Fruit fly (Drosophila melanogaster): ENCODE results near the gene Bre1.

The Bre1 gene

DNA sequence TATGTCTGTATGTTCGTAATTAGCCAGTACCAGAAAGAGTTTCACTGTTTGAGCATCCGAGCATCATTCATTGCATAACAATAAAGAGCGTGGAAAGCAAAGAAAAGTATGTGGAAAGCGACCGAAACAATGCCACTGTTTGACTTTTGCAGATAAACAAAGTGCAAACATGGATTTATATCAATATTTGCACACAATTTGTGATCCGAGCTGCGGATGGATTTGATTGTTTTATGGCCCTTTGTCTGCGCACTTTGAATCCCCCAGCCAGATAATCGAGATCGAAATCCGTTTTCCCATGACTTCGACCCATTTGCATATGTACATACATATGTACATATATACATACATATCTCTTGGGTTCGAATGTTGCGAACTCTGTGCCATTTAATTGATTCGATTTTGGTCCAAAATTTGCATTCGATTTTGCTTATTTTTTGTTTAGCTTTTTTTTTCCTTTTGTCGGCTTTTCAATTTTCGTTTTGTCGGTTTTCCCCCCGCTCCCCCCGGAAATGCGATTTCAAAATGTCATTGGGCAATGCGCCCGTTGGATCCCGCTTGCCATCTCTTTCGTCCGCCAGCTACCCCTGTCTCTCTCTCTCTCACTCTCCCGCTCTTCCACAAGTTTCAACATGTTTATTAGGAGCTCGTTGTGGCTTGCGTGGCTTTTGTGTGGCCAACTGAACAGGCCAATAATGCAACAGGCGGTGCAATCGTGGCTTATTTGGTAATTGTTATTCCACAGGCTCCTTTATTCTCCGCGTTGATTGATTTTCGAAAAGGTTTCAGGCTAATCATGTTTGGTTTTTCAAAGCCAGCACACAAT is 8.5 kb downstream of the Bre1 start:
- TF ChIP-seq HLH54F (GFP tag; optimal IDR thresholded peaks at IDR 0.05) (no peak), CG13775 (GFP tag; optimal IDR thresholded peaks at IDR 0.05) (no peak), ind (GFP tag; optimal IDR thresholded peaks at IDR 0.05) (no peak), CG13123 (GFP tag; optimal IDR thresholded peaks at IDR 0.05) (no peak), org-1 (GFP tag; optimal IDR thresholded peaks at IDR 0.05) (peak; percentile 11), Med (GFP tag) (peak; percentile 0), Lim3 (GFP tag; IDR thresholded peaks at IDR 0.05) (no peak), Spps (tag; optimal IDR thresholded peaks at IDR 0.05) (no peak), fd64A (GFP tag; optimal IDR thresholded peaks at IDR 0.05) (peak; percentile 2), repo (GFP tag; optimal IDR thresholded peaks at IDR 0.05) (no peak), ato (GFP tag; IDR thresholded peaks at IDR 0.05; ENCODE audit: partially characterized antibody) (no peak), p53 (GFP tag; optimal IDR thresholded peaks at IDR 0.05) (peak; percentile 96), CG3065 (GFP tag; optimal IDR thresholded peaks at IDR 0.05) (no peak), en (GFP tag; optimal IDR thresholded peaks at IDR 0.05) (no peak), crol (GFP tag; IDR thresholded peaks at IDR 0.05) (peak; percentile 39; the same call in 1 of the 2 replicates), CG2712 (tag; optimal IDR thresholded peaks at IDR 0.05) (no peak), CG1024 (GFP tag; IDR thresholded peaks at IDR 0.05) (peak; percentile 20; the same call in 1 of the 2 replicates), Xrp1 (GFP tag; IDR thresholded peaks at IDR 0.05) (peak; percentile 57), CG33213 (GFP tag; optimal IDR thresholded peaks at IDR 0.05) (no peak), Atf6 (GFP tag; IDR thresholded peaks at IDR 0.05) (no peak), tup (GFP tag; optimal IDR thresholded peaks at IDR 0.05) (no peak), oc (tag; optimal IDR thresholded peaks at IDR 0.05) (no peak), ranshi (GFP tag; IDR thresholded peaks at IDR 0.05) (no peak), CG17385 (GFP tag; optimal IDR thresholded peaks at IDR 0.05) (no peak), CG10431 (GFP tag; optimal IDR thresholded peaks at IDR 0.05) (no peak), scrt (GFP tag; optimal IDR thresholded peaks at IDR 0.05) (no peak), Atf3 (GFP tag; optimal IDR thresholded peaks at IDR 0.05) (no peak), Sox102F (GFP tag; optimal IDR thresholded peaks at IDR 0.05) (peak; percentile 37), CG18011 (GFP tag; optimal IDR thresholded peaks at IDR 0.05) (no peak), Neu2 (GFP tag; optimal IDR thresholded peaks at IDR 0.05; ENCODE audit: borderline replicate concordance) (peak; percentile 2), tll (GFP tag; optimal IDR thresholded peaks at IDR 0.05) (no peak), zfh1 (GFP tag; IDR thresholded peaks at IDR 0.05) (peak; percentile 20; the same call in 1 of the 3 replicates), Asciz (GFP tag; optimal IDR thresholded peaks at IDR 0.05) (peak; percentile 59), ken (GFP tag; IDR thresholded peaks at IDR 0.05) (0 out of 3 replicates have a peak, but pooled peaks have one; percentile 36), ara (GFP tag; IDR thresholded peaks at IDR 0.05) (0 out of 2 replicates have a peak, but pooled peaks have one; percentile 11), CG6813 (GFP tag; optimal IDR thresholded peaks at IDR 0.05) (peak; percentile 51), CG2875 (GFP tag; optimal IDR thresholded peaks at IDR 0.05) (peak; percentile 31), CG1832 (GFP tag; optimal IDR thresholded peaks at IDR 0.05) (peak; percentile 36), CG18262 (tag; optimal IDR thresholded peaks at IDR 0.05) (no peak), CG18764 (GFP tag; optimal IDR thresholded peaks at IDR 0.05) (no peak), luna (GFP tag; optimal IDR thresholded peaks at IDR 0.05) (no peak), CG11696 (GFP tag; IDR thresholded peaks at IDR 0.05) (no peak), Pdp1 (GFP tag; optimal IDR thresholded peaks at IDR 0.05) (peak in 1 of 2 experiments; percentile 57), CG15696 (tag; optimal IDR thresholded peaks at IDR 0.05) (peak; percentile 22), Vsx1 (GFP tag; optimal IDR thresholded peaks at IDR 0.05) (peak; percentile 1), yki (optimal IDR thresholded peaks at IDR 0.05) (no peak), esg (GFP tag; conservative IDR thresholded peaks at IDR 0.05) (no peak), CG12071 (GFP tag; optimal IDR thresholded peaks at IDR 0.05) (peak; percentile 7), Eip74EF (GFP tag; optimal IDR thresholded peaks at IDR 0.05) (no peak)

Measured in whole organism, embryonic.